Worm (Caenorhabditis elegans) whole organism, L4/young adult: Measurements from ENCODE around the gene unc-34.

Experiments
- W03F9.2 ChIP-seq: fragments of 150-350 bp; optimal IDR thresholded peaks from 2 replicates; lab custom pipeline; 2014; ENCODE audit warnings: missing biosample characterization, missing genetic modification characterization
- dao-5 ChIP-seq: sonication (generic microtip); optimal IDR thresholded peaks from 2 replicates; lab custom pipeline; 2016; ENCODE audit warnings: missing genotype, missing genetic modification characterization, moderate library complexity, missing compliant biosample characterization
- him-1 ChIP-seq: sonication (generic microtip); optimal IDR thresholded peaks from 2 replicates; lab custom pipeline; 2016; ENCODE audit warnings: missing genotype, missing genetic modification reagents, missing genetic modification characterization, missing compliant biosample characterization

The unc-34 gene

DNA sequence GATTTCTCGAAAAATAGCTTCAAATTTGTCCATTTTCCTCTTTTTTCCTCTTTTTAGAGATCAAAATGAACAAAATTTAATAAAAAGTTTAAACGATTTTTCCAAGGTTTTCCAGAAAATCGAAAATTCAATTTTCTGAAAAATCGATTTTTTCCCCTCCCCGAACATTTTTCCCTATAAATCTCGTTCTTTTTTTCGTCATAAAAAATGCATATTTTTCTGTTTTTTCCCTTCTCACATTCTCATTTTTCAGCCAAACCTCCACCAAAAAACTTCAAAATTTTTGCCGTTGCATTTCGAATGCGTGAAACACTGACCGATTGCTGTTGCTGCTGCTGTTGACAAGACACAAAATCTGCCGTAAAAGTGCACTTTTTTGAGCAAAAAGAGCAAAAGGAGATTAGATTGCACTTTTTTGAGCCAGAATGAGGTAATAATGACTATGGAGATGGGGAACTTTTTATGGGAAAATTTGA is at the start of gene unc-34, which contains the start of gene Y50D4C.12:
unc-34 (plus strand) TSS at position 426 of the 476 bp plus-strand sequence.
Y50D4C.12 (plus strand) TSS at position 301 of the 476 bp plus-strand sequence.
- TF ChIP-seq dao-5 (tag; lab: Kevin White, UChicago) (no peak), W03F9.2 (no peak), him-1 (no peak)

DNA sequence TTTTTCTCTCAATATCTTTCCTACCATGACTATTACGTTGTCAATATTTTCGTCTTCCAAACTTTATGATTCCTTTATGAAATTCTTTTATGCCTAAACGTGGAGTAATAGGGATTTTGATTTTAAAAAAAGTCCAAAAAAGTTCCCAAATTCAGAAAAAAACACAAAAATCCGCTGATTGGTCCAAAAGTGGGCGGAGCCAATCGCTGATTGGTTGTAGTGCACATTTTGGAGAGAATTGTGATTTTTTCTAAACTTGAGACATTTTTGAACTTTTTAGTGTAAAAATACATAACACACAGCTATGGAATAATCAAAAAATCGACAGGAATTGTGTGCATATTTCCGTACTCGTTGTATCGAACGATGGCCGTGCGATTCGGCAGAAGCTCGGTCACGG is 43.2 kb upstream of the unc-34 start:
- no peak for TF ChIP-seq dao-5 (tag; lab: Kevin White, UChicago)
- no peak for TF ChIP-seq him-1
- no peak for TF ChIP-seq W03F9.2

DNA sequence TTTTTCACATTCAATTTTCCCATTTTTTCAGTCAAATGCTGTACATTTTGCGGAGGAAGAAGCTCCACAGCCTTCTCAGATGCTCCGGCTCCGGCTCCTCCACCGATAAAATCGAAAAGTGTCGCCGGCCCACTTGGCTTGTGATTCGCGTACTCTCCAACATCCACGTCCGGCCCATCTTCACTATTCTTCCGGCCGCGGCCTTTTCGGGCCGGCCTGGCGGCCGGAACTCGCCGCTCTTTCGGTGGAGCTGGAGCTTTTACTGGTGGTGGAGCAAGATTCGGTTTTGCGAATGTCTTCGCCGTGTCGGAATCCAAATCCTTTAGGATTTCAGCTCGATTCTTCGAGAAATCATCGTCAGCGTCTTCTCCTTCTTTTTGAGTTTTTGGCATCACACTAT is 40.0 kb upstream of the unc-34 start:
- no peak for TF ChIP-seq him-1
- no peak for TF ChIP-seq dao-5 (tag; lab: Kevin White, UChicago)
- TF ChIP-seq W03F9.2: no peak

DNA sequence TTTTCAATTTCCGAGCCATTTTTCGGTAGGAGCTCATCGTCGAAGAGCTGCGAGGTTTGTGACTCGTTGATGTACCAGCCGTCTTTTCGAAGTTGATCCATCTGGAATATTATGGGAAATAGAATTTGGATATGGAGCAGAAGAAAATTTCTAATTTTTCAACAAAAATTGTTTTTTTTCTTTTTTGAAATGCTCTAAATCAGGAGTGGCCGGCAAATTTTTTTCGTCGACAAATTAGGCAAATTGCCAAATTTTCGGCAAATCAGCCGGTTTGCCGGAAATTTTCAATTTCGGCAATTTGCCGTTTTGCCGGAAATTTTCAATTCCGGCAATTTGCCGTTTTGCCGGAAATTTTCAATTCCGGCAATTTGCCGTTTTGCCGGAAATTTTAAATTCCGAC is 37.4 kb upstream of the unc-34 start, which contains the start of gene Y50D4C.3:
Y50D4C.3 (minus strand) TSS at position 101 of the 400 bp plus-strand sequence.
- TF ChIP-seq him-1 (no peak), dao-5 (tag; lab: Kevin White, UChicago) (no peak), W03F9.2 (no peak)

DNA sequence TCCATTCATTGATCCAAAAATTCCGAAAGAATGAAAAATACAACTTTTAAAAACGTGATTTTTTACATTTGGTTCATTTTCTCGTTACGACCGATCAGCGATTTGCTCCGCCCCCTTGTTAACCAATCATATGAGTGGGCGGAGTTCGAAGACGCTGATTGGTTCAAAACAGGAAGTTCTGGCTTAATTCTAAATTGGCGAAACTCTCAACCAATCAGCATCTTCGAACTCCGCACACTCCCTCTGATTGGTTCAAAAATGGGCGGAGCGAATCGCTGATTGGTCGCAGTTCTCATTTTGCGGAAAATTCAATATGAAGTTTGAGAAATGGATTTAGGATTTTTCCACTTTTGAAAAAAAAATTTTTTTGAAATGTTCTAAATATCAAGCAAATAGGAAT is 36.7 kb upstream of the unc-34 start:
- no peak for TF ChIP-seq him-1
- no peak for TF ChIP-seq W03F9.2
- TF ChIP-seq dao-5 (tag; lab: Kevin White, UChicago): no peak

DNA sequence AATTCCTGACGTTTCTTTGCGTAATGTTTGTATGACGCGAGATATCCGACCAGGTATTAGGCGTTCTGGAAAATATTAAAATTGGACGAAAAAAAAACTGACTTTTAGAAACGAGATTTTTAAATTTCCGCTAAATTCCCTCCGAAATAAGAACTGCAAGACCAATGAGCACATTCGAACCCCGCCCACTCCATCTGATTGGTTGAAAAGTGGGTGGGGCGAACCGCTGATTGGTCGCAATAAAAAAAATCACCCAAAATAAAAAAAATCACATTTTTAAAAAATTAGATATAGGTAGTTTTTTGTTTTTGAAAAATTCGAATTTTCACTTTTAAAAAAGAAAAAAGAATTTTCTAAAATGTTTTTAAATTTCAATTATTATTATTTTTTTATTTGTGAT is 33.4 kb upstream of the unc-34 start:
- TF ChIP-seq him-1: no peak
- TF ChIP-seq W03F9.2: no peak
- no peak for TF ChIP-seq dao-5 (tag; lab: Kevin White, UChicago)

DNA sequence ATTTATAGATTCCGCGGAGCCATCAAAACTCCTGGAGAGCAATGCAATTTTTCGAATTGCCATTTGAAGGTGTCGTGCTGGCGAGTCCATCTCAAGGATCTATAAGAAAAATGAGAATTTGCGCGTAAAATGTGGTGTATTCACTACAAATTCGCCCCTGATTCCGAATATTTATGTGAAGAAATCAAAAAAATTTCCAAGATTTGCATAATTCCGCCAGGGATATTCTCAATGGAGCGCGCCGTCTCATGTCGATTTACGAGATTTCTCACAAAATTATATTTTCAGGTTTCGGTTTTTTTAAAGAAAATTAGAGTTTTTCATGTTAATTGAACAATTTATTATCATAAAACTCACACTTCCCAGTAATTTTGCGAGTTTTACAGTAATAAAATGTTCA is 32.7 kb upstream of the unc-34 start, which contains the start of gene Y50D4C.6:
Y50D4C.6 (minus strand) TSS at position 101 of the 400 bp plus-strand sequence.
- TF ChIP-seq W03F9.2: no peak
- TF ChIP-seq him-1: no peak
- TF ChIP-seq dao-5 (tag; lab: Kevin White, UChicago): no peak

DNA sequence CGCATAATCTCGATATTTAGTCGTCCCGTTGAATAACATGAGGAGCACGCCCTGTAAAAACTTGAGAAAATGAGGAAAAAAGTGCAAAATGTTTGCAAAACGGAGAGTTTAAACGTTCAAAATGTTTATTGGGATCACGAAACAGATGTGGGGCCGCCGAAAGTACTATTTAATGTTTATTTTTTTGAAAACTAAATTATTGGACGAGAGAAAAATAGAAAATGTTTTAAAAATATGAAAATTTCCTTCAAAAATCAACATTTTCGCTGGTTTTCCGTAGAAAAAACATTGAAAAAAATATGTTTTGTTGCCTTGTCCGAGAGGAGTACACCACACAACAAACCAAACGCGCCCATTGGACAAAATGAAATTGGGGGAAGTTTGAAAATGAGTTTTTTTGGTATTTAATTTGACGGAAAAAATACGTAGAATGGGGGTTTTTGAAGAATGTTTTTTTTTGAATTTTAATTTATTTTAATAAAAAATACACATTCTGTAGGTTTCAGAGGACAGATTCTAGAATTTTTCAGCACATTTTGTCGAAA is 17.7 kb upstream of the unc-34 start, which contains the start of gene sqv-6:
sqv-6 (minus strand) TSS at position 51 of the 545 bp plus-strand sequence.
- no peak for TF ChIP-seq dao-5 (tag; lab: Kevin White, UChicago)
- TF ChIP-seq him-1: peak; percentile 51

DNA sequence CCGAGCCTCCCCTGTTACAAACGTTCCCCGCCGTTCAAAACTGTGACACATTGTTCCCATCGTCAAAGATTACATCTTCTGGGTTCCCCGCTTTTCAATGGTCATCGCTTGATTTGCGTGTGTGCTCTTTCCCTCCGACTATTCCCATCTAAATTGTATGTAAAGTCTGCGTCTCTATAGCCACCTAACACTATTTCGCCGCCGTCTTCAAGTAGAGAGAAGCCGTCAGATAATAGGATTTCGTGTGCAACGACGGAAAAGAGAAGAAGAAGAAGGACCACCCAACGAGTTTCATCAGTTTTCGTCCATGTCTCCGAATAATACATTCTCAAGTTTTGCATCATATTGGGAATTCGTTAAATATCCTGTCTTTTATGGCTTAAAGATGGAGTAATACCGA is 16.3 kb upstream of the unc-34 start:
- TF ChIP-seq W03F9.2: no peak
- no peak for TF ChIP-seq him-1
- no peak for TF ChIP-seq dao-5 (tag; lab: Kevin White, UChicago)

DNA sequence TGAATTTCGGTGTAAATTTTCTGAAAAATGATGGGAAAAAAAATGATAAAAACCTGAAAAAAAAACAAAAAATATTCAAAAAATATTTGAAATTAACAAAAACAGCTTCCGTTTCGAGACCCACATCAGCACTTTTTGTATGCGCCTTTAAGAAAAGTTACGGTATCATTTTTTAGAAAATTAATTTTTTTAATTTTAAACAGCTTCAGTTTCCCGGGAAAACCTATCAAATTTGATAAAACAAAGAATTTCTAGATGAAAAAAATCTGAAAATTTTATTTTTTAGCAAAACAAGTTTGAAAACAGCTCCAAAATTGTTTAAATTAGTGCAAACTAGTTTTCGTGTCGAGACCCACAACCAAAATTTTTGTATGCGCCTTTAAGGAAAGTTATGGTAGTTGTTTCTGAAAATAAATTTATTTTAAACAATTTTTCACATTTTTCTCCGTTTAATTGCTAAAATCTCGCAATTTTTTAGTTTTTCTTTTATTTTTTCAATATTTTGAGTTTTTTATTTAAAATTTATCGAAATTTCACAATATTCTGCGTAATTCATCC is 13.4 kb upstream of the unc-34 start:
- TF ChIP-seq him-1 (no peak), dao-5 (tag; lab: Kevin White, UChicago) (no peak), W03F9.2 (no peak)

DNA sequence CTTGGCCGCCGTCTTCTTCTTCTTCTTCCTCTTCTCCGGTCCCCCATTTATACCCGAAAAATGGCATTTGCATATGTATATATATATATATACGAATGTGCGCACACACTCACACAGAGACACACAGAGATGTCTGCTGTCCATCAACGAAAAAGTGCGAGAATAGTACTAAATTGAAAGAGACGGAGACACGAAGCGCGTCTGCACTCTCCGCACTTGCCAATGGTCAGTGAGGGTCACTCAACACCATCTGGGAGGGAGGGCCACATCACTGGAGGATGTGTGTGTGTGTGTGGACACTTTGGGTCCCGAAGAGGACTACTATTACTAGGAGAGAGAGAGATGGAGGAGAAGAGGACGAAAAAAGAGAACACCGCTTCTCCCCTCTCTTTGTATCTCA is 7.3 kb upstream of the unc-34 start:
- TF ChIP-seq him-1 (peak; percentile 79), dao-5 (tag; lab: Kevin White, UChicago) (no peak)

DNA sequence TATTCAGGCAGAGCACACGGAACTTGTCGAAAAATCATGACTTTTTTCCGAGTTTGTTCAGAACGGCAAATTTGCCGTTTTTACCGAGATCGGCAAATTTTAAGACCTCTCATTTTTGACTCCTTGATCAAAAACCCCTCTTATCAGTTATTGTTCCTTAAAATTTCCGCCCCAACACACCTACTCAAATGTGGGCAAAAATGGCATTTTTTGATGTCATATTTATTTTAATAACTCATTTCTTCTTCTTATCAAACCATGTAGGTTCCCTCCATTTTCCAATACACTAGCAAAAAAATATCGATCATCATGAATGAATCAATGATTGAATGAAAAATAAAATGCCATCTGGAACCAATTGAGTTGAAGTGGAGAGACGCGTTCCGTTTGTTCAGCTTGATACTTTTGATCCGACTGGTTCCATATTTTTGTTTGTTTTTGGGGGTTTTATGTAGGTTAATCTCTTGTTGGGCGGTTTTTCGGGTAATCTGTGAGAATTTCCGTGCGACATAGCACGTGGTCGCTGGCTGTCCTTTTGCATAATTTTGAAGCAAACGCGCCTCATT is 5.9 kb upstream of the unc-34 start:
- TF ChIP-seq W03F9.2: no peak
- no peak for TF ChIP-seq him-1

DNA sequence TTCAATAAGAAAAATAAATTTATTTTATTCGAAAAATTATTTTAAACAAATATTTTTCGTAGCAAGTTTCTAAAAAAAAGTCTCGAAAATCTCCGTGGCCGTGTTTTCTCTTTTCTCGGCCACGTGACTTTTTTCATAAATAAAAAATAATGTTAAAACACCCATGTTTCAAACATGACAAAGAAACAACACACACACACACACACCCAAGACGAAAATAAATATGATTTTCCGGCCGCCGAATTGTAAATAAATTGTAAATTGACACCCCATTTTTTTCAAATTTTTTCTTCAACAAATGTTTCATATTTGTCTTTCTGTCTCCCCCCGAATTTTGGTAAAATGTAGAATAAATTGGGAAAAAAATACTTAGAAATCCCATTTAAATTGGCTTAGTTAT is 4.7 kb upstream of the unc-34 start:
- TF ChIP-seq W03F9.2: no peak
- no peak for TF ChIP-seq him-1
- TF ChIP-seq dao-5 (tag; lab: Kevin White, UChicago): no peak

DNA sequence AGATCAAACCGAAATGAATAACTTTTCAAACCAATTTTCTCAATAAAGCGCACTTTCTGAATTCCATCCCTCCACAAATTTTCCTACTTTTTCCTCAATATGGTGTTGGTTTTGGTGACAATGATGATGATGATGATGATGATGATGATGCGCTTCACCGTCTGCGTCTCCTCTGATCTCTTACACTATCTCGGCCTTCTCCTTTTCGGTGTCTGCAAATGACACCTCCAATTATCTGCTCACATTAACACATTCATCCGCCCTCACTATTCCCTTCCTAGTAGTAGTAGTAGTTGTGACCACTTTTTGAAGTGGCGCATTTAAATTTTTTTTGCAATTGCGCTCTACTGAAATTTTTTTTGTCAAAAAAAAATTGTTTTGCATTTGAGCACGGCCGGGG is 3.9 kb upstream of the unc-34 start:
- TF ChIP-seq dao-5 (tag; lab: Kevin White, UChicago) (no peak), W03F9.2 (no peak), him-1 (no peak)

DNA sequence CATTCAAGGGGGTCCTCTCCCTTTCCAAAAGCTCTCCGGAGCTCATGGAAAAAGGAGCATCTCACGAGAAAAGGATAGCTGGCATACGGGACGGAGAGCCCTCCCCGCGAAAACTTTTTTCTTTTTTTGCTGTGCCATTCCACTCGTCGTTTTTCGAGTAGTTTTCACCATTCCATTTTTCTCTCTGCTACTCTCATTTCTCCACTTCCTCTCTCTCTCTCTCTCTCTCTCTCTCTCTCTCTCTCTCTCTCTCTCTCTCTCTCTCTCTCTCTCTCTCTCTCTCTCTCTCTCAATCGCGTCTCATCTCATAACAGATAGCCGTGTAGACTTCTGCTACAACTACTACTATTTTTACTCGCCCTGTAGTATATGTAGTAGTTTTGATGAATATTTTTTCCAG is 2.8 kb upstream of the unc-34 start:
- TF ChIP-seq him-1 (no peak), W03F9.2 (no peak), dao-5 (tag; lab: Kevin White, UChicago) (no peak)
